Fruit fly (Drosophila melanogaster) whole organism, adult: ENCODE results near the gene Trissin.

ENCODE experiments used
- cnc ChIP-seq, 2 experiments: fragments of >200 bp; optimal IDR thresholded peaks; 2 replicates each; lab custom pipeline; 2017
- kay ChIP-seq: fragments of 200-800 bp; sonication (Bioruptor generic); peaks from one replicate; lab custom pipeline; 2016; ENCODE audit warnings: missing biosample characterization, missing genetic modification characterization, borderline replicate concordance
- pad ChIP-seq: fragments of 200-800 bp; sonication (Bioruptor generic); optimal IDR thresholded peaks from 3 replicates; lab custom pipeline; 2017; ENCODE audit warnings: missing biosample characterization, missing genetic modification characterization, mild to moderate bottlenecking, moderate library complexity, missing genetic modification reagents

dm6 chr3R:15436799-15437198 is 48.4 kb downstream of the Trissin start:
- TF ChIP-seq kay, result no peak
- TF ChIP-seq pad (GFP tag; lab: Kevin White, UChicago), result no peak
- TF ChIP-seq cnc (optimal IDR thresholded peaks at IDR 0.05; lab: Kevin White, UChicago), result no peak
